Fruit fly (Drosophila melanogaster): ENCODE results near the gene Hem.

The Hem gene

dm6 chr3L:22237658-22238057 lies 50.3 kb downstream of the Hem start:
- TF ChIP-seq h (optimal IDR thresholded peaks at IDR 0.05) (no peak), ttk (optimal IDR thresholded peaks at IDR 0.05) (no peak), Myc (optimal IDR thresholded peaks at IDR 0.05) (no peak), psq (optimal IDR thresholded peaks at IDR 0.05) (no peak), Sin3A (optimal IDR thresholded peaks at IDR 0.05) (no peak), insv (optimal IDR thresholded peaks at IDR 0.05) (no peak)

All from Kc167 (cell line).